Worm (Caenorhabditis elegans) whole organism, L1 larva: ENCODE measurements around the gene rga-1.

ENCODE experiments used
- ceh-63 ChIP-seq: fragments of 200-800 bp; sonication (Bioruptor generic); optimal IDR thresholded peaks from 2 replicates; lab custom pipeline; 2018; ENCODE audit warnings: mild to moderate bottlenecking, missing genetic modification characterization, missing compliant biosample characterization
- efl-1 ChIP-seq, 4 experiments: fragments of 150-350 bp; optimal IDR thresholded peaks in 3 of 4; peaks in 1 of 4; 1 replicate in 1 of 4; 2 replicates in 3 of 4; lab custom pipeline; 2014; ENCODE audit warnings: missing biosample characterization in 2 of 4, missing genetic modification characterization in 2 of 4, missing genetic modification reagents in 2 of 4
- nhr-11 ChIP-seq: fragments of 150-350 bp; optimal IDR thresholded peaks from 2 replicates; lab custom pipeline; 2014; ENCODE audit warnings: missing biosample characterization, missing genetic modification characterization
- nhr-84 ChIP-seq: sonication (generic microtip); optimal IDR thresholded peaks from 2 replicates; lab custom pipeline; 2017; ENCODE audit warnings: missing biosample characterization, missing genetic modification characterization
- pqm-1 ChIP-seq: sonication (generic microtip); optimal IDR thresholded peaks from 3 replicates; lab custom pipeline; 2017; ENCODE audit warnings: missing biosample characterization, missing genetic modification characterization
- ztf-11 ChIP-seq, 2 experiments: sonication (generic microtip); optimal IDR thresholded peaks; 2 replicates each; lab custom pipeline; 2016 to 2017; ENCODE audit warnings: missing genetic modification characterization in 2 of 2, missing biosample characterization in 1 of 2, missing compliant biosample characterization in 1 of 2

- TF ChIP-seq efl-1 (optimal IDR thresholded peaks at IDR 0.05; lab: Kevin White, UChicago) (no peak), efl-1 (GFP tag; optimal IDR thresholded peaks at IDR 0.05 in 1 of 2; lab: Kevin White, UChicago) (no peak), nhr-11 (tag; lab: Kevin White, UChicago) (no peak), pqm-1 (tag; lab: Kevin White, UChicago) (no peak), ztf-11 (tag; optimal IDR thresholded peaks at IDR 0.05; lab: Kevin White, UChicago) (no peak), ceh-63 (no peak), nhr-84 (no peak)
These were observed 36.1 kb upstream of the rga-1 start for ce11 chrII:11428599-11428998.
